Fruit fly (Drosophila melanogaster) whole organism: ENCODE results near the gene Mhc.

ENCODE experiments used
- pan ChIP-seq: fragments of >200 bp; optimal IDR thresholded peaks from 2 replicates; lab custom pipeline; 2017
- usp ChIP-seq: fragments of >200 bp; optimal IDR thresholded peaks from 2 replicates; lab custom pipeline; 2017; ENCODE audit warnings: missing biosample characterization, missing genetic modification characterization, mixed read lengths

DNA sequence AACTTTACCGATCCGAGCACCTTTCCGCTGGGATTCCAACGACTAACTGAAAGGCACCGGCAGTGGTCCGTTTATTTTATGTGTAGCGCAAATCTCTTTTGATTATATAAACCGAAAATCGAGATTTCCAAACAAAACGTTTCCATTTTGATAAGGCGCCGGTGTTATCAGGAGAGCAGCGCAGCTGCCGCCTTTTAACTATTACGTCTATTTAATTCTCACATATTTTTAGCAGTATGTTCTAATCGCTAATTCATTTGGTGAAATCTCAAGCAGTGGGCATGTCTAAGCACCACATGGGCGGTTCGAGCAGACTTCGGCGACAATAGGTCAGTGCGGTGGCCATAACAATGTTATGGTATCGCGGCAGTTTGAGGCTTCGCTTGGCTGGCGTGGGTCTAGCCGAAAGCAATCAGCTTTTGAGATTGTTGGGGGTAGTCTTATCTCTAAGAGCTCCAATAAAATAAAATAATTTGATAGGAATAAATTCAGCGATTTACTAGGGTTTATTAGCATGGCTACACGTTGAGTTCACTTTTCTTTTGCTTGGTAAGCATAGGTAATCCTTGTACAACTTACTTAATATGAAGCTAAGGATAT is 24.4 kb downstream of the Mhc start, which contains the start of gene Cyt-b5-r:
- TF ChIP-seq usp (GFP tag; lab: Kevin White, UChicago) (no peak), pan (lab: Kevin White, UChicago) (no peak)
